Worm (Caenorhabditis elegans): ENCODE results near the gene rap-2.
"Not testable (repeated sequence)": the region's sequence is repeated elsewhere in the genome, so short reads cannot be mapped to it uniquely, and the experiment has no call there.

Gene rap-2

DNA sequence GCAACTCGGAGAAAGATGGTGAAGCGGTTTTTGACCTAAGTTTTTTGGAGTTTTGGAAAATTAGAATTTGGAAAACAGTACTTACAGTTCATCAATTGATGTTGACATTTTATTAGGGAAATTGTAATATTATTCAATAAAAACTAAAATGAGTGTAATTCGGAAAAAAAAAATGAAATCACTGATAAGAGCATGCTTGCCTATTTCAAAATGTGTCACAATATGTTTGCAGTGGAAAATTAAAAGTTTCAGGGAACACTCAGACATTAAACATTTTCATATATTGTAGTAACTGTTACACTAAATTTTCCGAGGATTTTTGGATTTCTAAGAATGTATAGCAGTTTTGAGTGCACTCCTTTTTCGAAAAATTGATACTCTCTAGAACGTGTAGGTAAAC lies 11.5 kb downstream of the rap-2 start, which contains the start of the genes fbxa-82 and C25D7.5:
fbxa-82 (minus strand) TSS at position 163 of the 400 bp plus-strand sequence.
C25D7.5 (plus strand) TSS at position 283 of the 400 bp plus-strand sequence.
- TF ChIP-seq ceh-45 (GFP tag; IDR thresholded peaks at IDR 0.05) (no peak), nhr-11 (tag; optimal IDR thresholded peaks at IDR 0.05) (no peak), T23F11.4 (GFP tag; optimal IDR thresholded peaks at IDR 0.05) (no peak), ama-1 (optimal IDR thresholded peaks at IDR 0.05) (no peak), ceh-30 (tag; optimal IDR thresholded peaks at IDR 0.05) (no peak), C08G9.2 (tag; optimal IDR thresholded peaks at IDR 0.05) (no peak), odd-2 (tag; optimal IDR thresholded peaks at IDR 0.05) (no peak), rnt-1 (tag; optimal IDR thresholded peaks at IDR 0.05) (no peak), nhr-232 (tag; optimal IDR thresholded peaks at IDR 0.05) (no peak), syd-9 (tag; optimal IDR thresholded peaks at IDR 0.05) (no peak)

DNA sequence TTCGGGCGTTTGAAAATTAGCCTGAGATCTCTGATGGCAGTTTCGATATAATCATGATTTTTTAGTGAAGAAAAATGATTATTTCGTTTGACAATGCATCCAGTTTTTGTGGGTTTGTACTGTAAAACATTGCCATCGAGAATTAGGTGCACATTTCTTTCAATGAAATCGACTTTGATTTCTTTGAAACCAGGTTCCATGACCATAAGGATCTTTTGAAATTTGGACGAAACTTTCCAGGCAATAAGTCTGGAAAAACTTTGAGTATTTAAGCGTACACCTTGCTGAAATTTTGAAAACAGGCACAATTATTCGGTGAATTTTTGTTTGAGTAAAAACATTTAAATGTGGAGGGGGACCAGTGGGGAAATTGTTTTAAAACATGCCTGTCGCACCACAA lies 12.2 kb downstream of the rap-2 start:
- TF ChIP-seq hlh-8 (tag; optimal IDR thresholded peaks at IDR 0.05) (no peak), unc-86 (tag; optimal IDR thresholded peaks at IDR 0.05) (no peak)

DNA sequence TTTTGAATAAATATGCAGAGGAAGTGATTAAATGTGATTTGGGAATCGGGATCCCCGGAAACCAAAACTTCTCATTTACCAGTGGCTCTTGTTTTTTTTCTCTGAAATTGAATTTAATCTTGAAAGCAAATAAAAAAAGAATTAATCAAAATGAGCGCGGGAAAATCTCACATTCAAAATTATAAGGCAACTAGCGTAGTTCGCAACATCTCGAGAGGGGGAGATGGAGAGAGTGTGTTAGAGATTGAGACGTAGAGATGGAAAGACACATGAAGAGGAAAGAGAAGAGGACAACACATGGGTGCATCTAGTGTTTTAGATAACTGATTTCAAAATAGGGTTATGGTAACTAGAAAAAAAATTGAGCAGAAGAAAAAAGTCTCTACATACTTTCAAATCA lies 15.8 kb downstream of the rap-2 start, which contains the start of gene sdc-3:
sdc-3 (minus strand) TSS at position 101 of the 400 bp plus-strand sequence.
- TF ChIP-seq pag-3 (tag; optimal IDR thresholded peaks at IDR 0.05; ENCODE audit: borderline replicate concordance) (no peak), unc-55 (GFP tag; optimal IDR thresholded peaks at IDR 0.05) (peak; percentile 17)

DNA sequence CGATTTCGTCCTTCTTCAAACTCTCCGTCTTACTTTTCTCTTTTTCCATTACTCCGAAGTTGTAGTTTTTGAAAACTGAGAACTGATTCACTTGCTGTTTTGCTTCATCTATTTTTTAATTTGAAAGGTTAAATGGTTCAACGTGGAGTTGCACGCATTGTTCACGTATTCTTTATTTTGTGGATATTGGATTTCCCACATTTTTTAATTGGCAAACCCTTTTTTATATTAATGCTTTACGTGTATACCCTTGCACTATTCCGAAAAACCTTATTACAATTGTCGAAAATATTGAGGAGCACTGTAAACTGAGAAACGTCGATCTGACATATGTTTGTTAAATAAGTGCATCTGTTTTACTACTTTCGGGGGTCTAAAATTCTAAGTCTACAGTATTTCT lies 27.1 kb downstream of the rap-2 start, which contains the start of gene melo-3:
melo-3 (minus strand) TSS at position 101 of the 400 bp plus-strand sequence.
- TF ChIP-seq ceh-30, tbx-7, elt-4 (tag; optimal IDR thresholded peaks at IDR 0.05): not testable (repeated sequence)

DNA sequence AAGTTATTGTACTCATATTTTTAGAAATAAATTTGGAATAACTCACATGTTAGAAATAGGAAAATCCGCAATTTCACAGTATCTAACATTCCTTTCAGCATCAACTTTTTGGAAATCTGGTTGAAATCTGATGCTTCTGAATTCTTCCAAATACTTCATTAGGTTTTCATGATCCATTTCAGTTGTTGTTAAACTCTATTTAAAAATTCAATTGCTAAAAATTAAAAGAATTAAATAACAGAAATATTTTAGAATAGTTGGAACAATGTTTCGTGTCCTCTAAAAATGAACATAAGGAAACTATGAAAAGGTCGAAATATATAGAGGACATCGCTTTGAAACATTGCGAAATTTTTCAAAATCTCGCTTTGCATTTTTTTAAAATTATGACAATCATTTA lies 32.5 kb downstream of the rap-2 start, which contains the start of gene cng-1:
cng-1 (minus strand) TSS at position 101 of the 400 bp plus-strand sequence.
- not testable (repeated sequence) for TF ChIP-seq elt-4, nhr-11, odd-2 (tag; optimal IDR thresholded peaks at IDR 0.05)

ce11 chrV:15028896-15029519 lies 34.9 kb downstream of the rap-2 start, which contains the start of gene F14H8.8:
Gene F14H8.8 (plus strand): TSS chrV:15029469.
- no peak for TF ChIP-seq ceh-31 (tag; optimal IDR thresholded peaks at IDR 0.05)
- TF ChIP-seq ceh-34 (tag; optimal IDR thresholded peaks at IDR 0.05), result no peak
- TF ChIP-seq pros-1 (tag; optimal IDR thresholded peaks at IDR 0.05), result no peak
- no peak for TF ChIP-seq lim-6 (tag; optimal IDR thresholded peaks at IDR 0.05)

ce11 chrV:15023544-15023943 lies 40.3 kb downstream of the rap-2 start, which contains the start of gene F14H8.4:
Gene F14H8.4 (plus strand): TSS chrV:15023844.
- TF ChIP-seq unc-55 (GFP tag; optimal IDR thresholded peaks at IDR 0.05), result no peak
- TF ChIP-seq madf-2 (tag; optimal IDR thresholded peaks at IDR 0.05), result no peak
- no peak for TF ChIP-seq zip-5 (tag; optimal IDR thresholded peaks at IDR 0.05)
- TF ChIP-seq ceh-48 (tag; optimal IDR thresholded peaks at IDR 0.05), result no peak
- no peak for TF ChIP-seq K09A11.1 (tag; optimal IDR thresholded peaks at IDR 0.05; ENCODE audit: insufficient read depth)
- no peak for TF ChIP-seq nfya-1 (tag; optimal IDR thresholded peaks at IDR 0.05)
- TF ChIP-seq che-1 (tag; optimal IDR thresholded peaks at IDR 0.05), result no peak

- no peak for TF ChIP-seq syd-9 (tag; optimal IDR thresholded peaks at IDR 0.05)
- no peak for TF ChIP-seq ceh-19 (GFP tag; optimal IDR thresholded peaks at IDR 0.05)
Measured at ce11 chrV:15020732-15021131, 43.2 kb downstream of the rap-2 start, which contains the start of gene F14H8.5. Gene F14H8.5 (plus strand): TSS chrV:15021032.
